Worm (Caenorhabditis elegans) whole organism, L1 larva: ENCODE measurements around the gene fbxb-25.

ENCODE experiments used
- F16B12.6 ChIP-seq: fragments of 150-350 bp; optimal IDR thresholded peaks from 2 replicates; lab custom pipeline; 2014; ENCODE audit warnings: missing biosample characterization, missing genetic modification characterization
- ama-1 ChIP-seq: fragments of 150-350 bp; optimal IDR thresholded peaks from 2 replicates; lab custom pipeline; 2014
- ceh-8 ChIP-seq: fragments of 200-800 bp; sonication (Bioruptor generic); optimal IDR thresholded peaks from 2 replicates; lab custom pipeline; 2018; ENCODE audit warnings: mild to moderate bottlenecking, missing genetic modification characterization, moderate library complexity, missing compliant biosample characterization
- fkh-8 ChIP-seq: sonication (generic microtip); optimal IDR thresholded peaks from 2 replicates; lab custom pipeline; 2016; ENCODE audit warnings: mild to moderate bottlenecking, missing genetic modification characterization, missing compliant biosample characterization
- mep-1 ChIP-seq: fragments of 150-350 bp; optimal IDR thresholded peaks from 2 replicates; lab custom pipeline; 2014; ENCODE audit warnings: missing biosample characterization, missing genetic modification characterization
- nhr-76 ChIP-seq: sonication (generic microtip); optimal IDR thresholded peaks from 2 replicates; lab custom pipeline; 2017; ENCODE audit warnings: missing biosample characterization, missing genetic modification characterization
- nhr-84 ChIP-seq: sonication (generic microtip); optimal IDR thresholded peaks from 2 replicates; lab custom pipeline; 2017; ENCODE audit warnings: missing biosample characterization, missing genetic modification characterization
- nhr-85 ChIP-seq: sonication (generic microtip); peaks from one replicate; lab custom pipeline; 2016; ENCODE audit warnings: missing genetic modification characterization, inconsistent platforms, missing compliant biosample characterization
- rnt-1 ChIP-seq: sonication (generic microtip); optimal IDR thresholded peaks from 2 replicates; lab custom pipeline; 2016; ENCODE audit warnings: mild to moderate bottlenecking, missing genetic modification characterization, moderate library complexity, missing compliant biosample characterization
- skn-1 ChIP-seq: fragments of 150-350 bp; optimal IDR thresholded peaks from 2 replicates; lab custom pipeline; 2014; ENCODE audit warnings: missing biosample characterization, missing genetic modification characterization
- unc-130 ChIP-seq: fragments of 150-350 bp; optimal IDR thresholded peaks from 2 replicates; lab custom pipeline; 2017; ENCODE audit warnings: missing biosample characterization, missing genetic modification characterization, inconsistent platforms
- unc-62 ChIP-seq: fragments of 150-350 bp; optimal IDR thresholded peaks from 2 replicates; lab custom pipeline; 2014; ENCODE audit warnings: missing biosample characterization, missing genetic modification reagents, missing genetic modification characterization
- zag-1 ChIP-seq: fragments of 150-350 bp; optimal IDR thresholded peaks from 2 replicates; lab custom pipeline; 2014; ENCODE audit warnings: missing biosample characterization, missing genetic modification characterization
- ztf-11 ChIP-seq, 2 experiments: sonication (generic microtip); optimal IDR thresholded peaks; 2 replicates each; lab custom pipeline; 2016 to 2017; ENCODE audit warnings: missing genetic modification characterization in 2 of 2, missing biosample characterization in 1 of 2, missing compliant biosample characterization in 1 of 2

DNA sequence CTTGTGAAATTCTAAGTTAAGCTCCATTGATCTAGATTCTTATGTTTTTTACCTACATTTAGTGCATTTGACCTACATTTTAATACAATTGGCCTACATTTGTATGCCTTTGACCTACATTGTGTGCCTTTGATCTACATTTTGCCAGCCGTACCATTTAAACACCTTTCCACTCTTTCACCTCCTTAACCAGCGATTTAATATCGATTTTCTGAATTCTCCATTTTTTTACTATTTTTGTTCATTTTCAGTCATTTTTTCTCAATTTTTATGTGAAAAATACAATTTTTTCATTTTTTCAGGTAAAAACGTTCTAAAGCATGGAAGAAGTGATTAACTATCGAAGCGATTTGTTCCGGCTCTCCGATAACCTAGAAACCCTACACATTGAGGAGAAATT is 29.1 kb downstream of the fbxb-25 start, which contains the start of gene btb-7:
- TF ChIP-seq nhr-84 (tag; lab: Kevin White, UChicago) = no peak
- TF ChIP-seq unc-62 (GFP tag; lab: Kevin White, UChicago) = no peak
- no peak for TF ChIP-seq ama-1
- TF ChIP-seq ceh-8 (GFP tag; lab: Kevin White, UChicago) = no peak
- TF ChIP-seq fkh-8 (tag; lab: Kevin White, UChicago) = no peak
- TF ChIP-seq zag-1 (tag; lab: Kevin White, UChicago) = no peak
- no peak for TF ChIP-seq skn-1
- TF ChIP-seq unc-130 (tag; lab: Kevin White, UChicago) = no peak
- TF ChIP-seq F16B12.6 (tag; lab: Kevin White, UChicago) = no peak
- no peak for TF ChIP-seq mep-1 (tag; lab: Kevin White, UChicago)
- no peak for TF ChIP-seq nhr-76 (tag; lab: Kevin White, UChicago)
- no peak for TF ChIP-seq rnt-1 (tag; lab: Kevin White, UChicago)
- no peak for TF ChIP-seq nhr-85
- TF ChIP-seq ztf-11 (tag; optimal IDR thresholded peaks at IDR 0.05; lab: Kevin White, UChicago) = no peak
